Fruit fly (Drosophila melanogaster) whole organism, embryonic: ENCODE data around the gene CG17163.

Experiments
- B-H1 ChIP-seq: fragments of 200-800 bp; sonication (Bioruptor generic); IDR thresholded peaks from 3 replicates; pipeline ENCODE4 v1.3.6; 2022; ENCODE audit warnings: missing biosample characterization, missing genetic modification characterization
- CG11456 ChIP-seq: fragments of 200-800 bp; sonication (Bioruptor generic); IDR thresholded peaks from 3 replicates; pipeline ENCODE4 v1.3.6; 2022; ENCODE audit warnings: missing biosample characterization, missing genetic modification characterization
- CG11504 ChIP-seq: fragments of 200-800 bp; sonication (Bioruptor generic); optimal IDR thresholded peaks from 3 replicates; lab custom pipeline; 2019; ENCODE audit warnings: missing biosample characterization, mild to moderate bottlenecking, missing genetic modification characterization, moderate library complexity
- CG11695 ChIP-seq: fragments of 200-800 bp; sonication (Bioruptor generic); IDR thresholded peaks from 3 replicates; pipeline ENCODE4 v1.3.6; 2022; ENCODE audit warnings: missing biosample characterization, missing genetic modification characterization
- CG11723 ChIP-seq: fragments of 200-800 bp; sonication (Bioruptor generic); optimal IDR thresholded peaks from 2 replicates; lab custom pipeline; 2017; ENCODE audit warnings: missing biosample characterization, mild to moderate bottlenecking, missing genetic modification characterization
- CG12942 ChIP-seq: fragments of 200-800 bp; sonication (Bioruptor generic); optimal IDR thresholded peaks from 3 replicates; lab custom pipeline; 2016; ENCODE audit warnings: missing biosample characterization, missing genetic modification characterization
- CG14667 ChIP-seq: fragments of 200-800 bp; sonication (Bioruptor generic); IDR thresholded peaks from 2 replicates; pipeline ENCODE4 v1.3.6; 2022; ENCODE audit warnings: missing biosample characterization, missing genetic modification characterization
- CG1529 ChIP-seq: fragments of 200-800 bp; sonication (Bioruptor generic); optimal IDR thresholded peaks from 3 replicates; lab custom pipeline; 2018; ENCODE audit warnings: missing biosample characterization, missing genetic modification characterization
- CG17361 ChIP-seq: fragments of 200-800 bp; sonication (Bioruptor generic); IDR thresholded peaks from 3 replicates; pipeline ENCODE4 v1.3.6; 2022; ENCODE audit warnings: missing biosample characterization, missing genetic modification characterization
- CG17385 ChIP-seq: fragments of 200-800 bp; sonication (Bioruptor generic); optimal IDR thresholded peaks from 3 replicates; lab custom pipeline; 2018; ENCODE audit warnings: missing biosample characterization, mild to moderate bottlenecking, missing genetic modification characterization
- CG18764 ChIP-seq: fragments of 200-800 bp; sonication (Bioruptor generic); optimal IDR thresholded peaks from 3 replicates; lab custom pipeline; 2016; ENCODE audit warnings: missing biosample characterization, missing genetic modification characterization
- CG2712 ChIP-seq: fragments of 200-800 bp; optimal IDR thresholded peaks from 3 replicates; lab custom pipeline; 2019; ENCODE audit warnings: missing biosample characterization, mild to moderate bottlenecking, missing genetic modification characterization, moderate library complexity
- CG2889 ChIP-seq: fragments of 200-800 bp; sonication (Bioruptor generic); IDR thresholded peaks from 3 replicates; pipeline ENCODE4 v1.3.6; 2022; ENCODE audit warnings: missing biosample characterization, missing genetic modification characterization
- CG34422 ChIP-seq: fragments of 200-800 bp; sonication (Bioruptor generic); IDR thresholded peaks from 3 replicates; pipeline ENCODE4 v1.3.6; 2022; ENCODE audit warnings: missing biosample characterization, missing genetic modification characterization
- CG4328 ChIP-seq: fragments of 200-800 bp; sonication (Bioruptor generic); optimal IDR thresholded peaks from 3 replicates; lab custom pipeline; 2017; ENCODE audit warnings: missing biosample characterization, missing genetic modification reagents, missing genetic modification characterization
- CG4424 ChIP-seq: fragments of 200-800 bp; sonication (Bioruptor generic); optimal IDR thresholded peaks from 3 replicates; lab custom pipeline; 2016; ENCODE audit warnings: missing biosample characterization, missing genetic modification characterization
- CG6689 ChIP-seq: fragments of 200-800 bp; sonication (Bioruptor generic); IDR thresholded peaks from 2 replicates; pipeline ENCODE4 v1.3.6; 2022; ENCODE audit warnings: missing biosample characterization, missing genetic modification characterization
- CG7372 ChIP-seq: fragments of 200-800 bp; sonication (Bioruptor generic); IDR thresholded peaks from 2 replicates; pipeline ENCODE4 v1.3.6; 2022; ENCODE audit warnings: missing biosample characterization, missing genetic modification characterization
- CG9609 ChIP-seq: fragments of 200-800 bp; sonication (Bioruptor generic); optimal IDR thresholded peaks from 3 replicates; lab custom pipeline; 2016; ENCODE audit warnings: missing biosample characterization, missing genetic modification characterization
- D ChIP-seq, 2 experiments: fragments of 200-800 bp in 1 of 2; fragments of >200 bp in 1 of 2; sonication (Bioruptor generic) in 1 of 2; optimal IDR thresholded peaks; 2 replicates in 1 of 2; 3 replicates in 1 of 2; lab custom pipeline; 2017; ENCODE audit warnings: mild to moderate bottlenecking in 1 of 2, missing biosample characterization in 1 of 2, missing genetic modification characterization in 1 of 2, missing genetic modification reagents in 1 of 2
- Eip74EF ChIP-seq, 2 experiments: fragments of 200-800 bp in 1 of 2; fragments of >200 bp in 1 of 2; sonication (Bioruptor generic) in 1 of 2; optimal IDR thresholded peaks; 2 replicates each; lab custom pipeline; 2017 to 2019; ENCODE audit warnings: missing biosample characterization in 2 of 2, missing genetic modification characterization in 2 of 2, mild to moderate bottlenecking in 1 of 2, moderate library complexity in 1 of 2
- HLH54F ChIP-seq: fragments of 200-800 bp; sonication (Bioruptor generic); optimal IDR thresholded peaks from 3 replicates; lab custom pipeline; 2016; ENCODE audit warnings: missing biosample characterization, missing genetic modification characterization
- Hand ChIP-seq: fragments of 200-800 bp; sonication (Bioruptor generic); optimal IDR thresholded peaks from 2 replicates; lab custom pipeline; 2017; ENCODE audit warnings: mild to moderate bottlenecking, missing biosample characterization, missing genetic modification reagents, missing genetic modification characterization
- HmgZ ChIP-seq: fragments of 200-800 bp; sonication (Bioruptor generic); optimal IDR thresholded peaks from 2 replicates; lab custom pipeline; 2018; ENCODE audit warnings: missing biosample characterization, mild to moderate bottlenecking, missing genetic modification characterization
- Hr3 ChIP-seq: fragments of 200-800 bp; sonication (Bioruptor generic); optimal IDR thresholded peaks from 3 replicates; lab custom pipeline; 2016; ENCODE audit warnings: missing biosample characterization, missing genetic modification characterization
- Hr51 ChIP-seq, 2 experiments: fragments of 200-800 bp; sonication (Bioruptor generic); optimal IDR thresholded peaks; 2 replicates in 1 of 2; 3 replicates in 1 of 2; lab custom pipeline; 2016 to 2018; ENCODE audit warnings: missing biosample characterization in 2 of 2, missing genetic modification characterization in 2 of 2, mild to moderate bottlenecking in 1 of 2, moderate library complexity in 1 of 2
- MBD-R2 ChIP-seq: fragments of 200-800 bp; sonication (Bioruptor generic); IDR thresholded peaks from 2 replicates; pipeline ENCODE4 v1.3.6; 2022; ENCODE audit warnings: missing biosample characterization, missing genetic modification characterization
- Med ChIP-seq: fragments of 200-800 bp; sonication (Bioruptor generic); peaks from one replicate; lab custom pipeline; 2016; ENCODE audit warnings: missing biosample characterization, missing genetic modification characterization, mild to moderate bottlenecking, inconsistent platforms, moderate library complexity
- Nf-YA ChIP-seq: fragments of 200-800 bp; sonication (Bioruptor generic); IDR thresholded peaks from 2 replicates; pipeline ENCODE4 v1.3.6; 2022; ENCODE audit warnings: missing biosample characterization, missing genetic modification characterization
- Side ChIP-seq: fragments of 200-800 bp; sonication (Bioruptor generic); optimal IDR thresholded peaks from 2 replicates; lab custom pipeline; 2016; ENCODE audit warnings: missing biosample characterization, missing genetic modification characterization
- Sox100B ChIP-seq: fragments of 200-800 bp; sonication (Bioruptor generic); optimal IDR thresholded peaks from 3 replicates; lab custom pipeline; 2018; ENCODE audit warnings: missing biosample characterization, mild to moderate bottlenecking, missing genetic modification characterization
- az2 ChIP-seq: fragments of 200-800 bp; sonication (Bioruptor generic); optimal IDR thresholded peaks from 3 replicates; lab custom pipeline; 2016; ENCODE audit warnings: missing biosample characterization, missing genetic modification characterization
- bowl ChIP-seq: fragments of 200-800 bp; sonication (Bioruptor generic); IDR thresholded peaks from 2 replicates; pipeline ENCODE4 v1.3.6; 2022; ENCODE audit warnings: missing biosample characterization, missing genetic modification characterization
- chif ChIP-seq, 2 experiments: fragments of 200-800 bp; sonication (Bioruptor generic); optimal IDR thresholded peaks; 3 replicates each; lab custom pipeline; 2016; ENCODE audit warnings: missing biosample characterization in 2 of 2, missing genetic modification characterization in 2 of 2
- crol ChIP-seq: fragments of 200-800 bp; sonication (Bioruptor generic); IDR thresholded peaks from 2 replicates; pipeline ENCODE4 v1.3.6; 2022; ENCODE audit warnings: missing biosample characterization, missing genetic modification characterization
- danr ChIP-seq: fragments of 200-800 bp; sonication (Bioruptor generic); IDR thresholded peaks from 2 replicates; pipeline ENCODE4 v1.3.6; 2022; ENCODE audit warnings: missing biosample characterization, missing genetic modification characterization
- ewg ChIP-seq: fragments of 200-800 bp; sonication (Bioruptor generic); optimal IDR thresholded peaks from 3 replicates; lab custom pipeline; 2017; ENCODE audit warnings: mild to moderate bottlenecking, missing biosample characterization, missing genetic modification reagents, missing genetic modification characterization
- gcm2 ChIP-seq: fragments of 200-800 bp; sonication (Bioruptor generic); optimal IDR thresholded peaks from 2 replicates; lab custom pipeline; 2016; ENCODE audit warnings: missing biosample characterization, missing genetic modification characterization
- grau ChIP-seq: fragments of 200-800 bp; optimal IDR thresholded peaks from 3 replicates; lab custom pipeline; 2019; ENCODE audit warnings: missing biosample characterization, mild to moderate bottlenecking, missing genetic modification characterization, moderate library complexity
- inv ChIP-seq: fragments of 200-800 bp; sonication (Bioruptor generic); IDR thresholded peaks from 2 replicates; pipeline ENCODE4 v1.3.6; 2022; ENCODE audit warnings: missing biosample characterization, missing genetic modification characterization; ENCODE audit not compliant: partially characterized antibody
- kay ChIP-seq: fragments of 200-800 bp; sonication (Bioruptor generic); optimal IDR thresholded peaks from 2 replicates; lab custom pipeline; 2016; ENCODE audit warnings: missing biosample characterization, missing genetic modification characterization
- knrl ChIP-seq: fragments of 200-800 bp; sonication (Bioruptor generic); IDR thresholded peaks from 3 replicates; pipeline ENCODE4 v1.3.6; 2022; ENCODE audit warnings: missing biosample characterization, missing genetic modification characterization; ENCODE audit not compliant: partially characterized antibody
- lov ChIP-seq, 2 experiments: fragments of 200-800 bp in 1 of 2; fragments of >200 bp in 1 of 2; sonication (Bioruptor generic) in 1 of 2; IDR thresholded peaks in 1 of 2; optimal IDR thresholded peaks in 1 of 2; 2 replicates in 1 of 2; 3 replicates in 1 of 2; pipeline versions ENCODE4 v1.3.6 to Lab custom; 2017 to 2022; ENCODE audit warnings: missing biosample characterization in 1 of 2, missing genetic modification characterization in 1 of 2
- maf-S ChIP-seq: fragments of 200-800 bp; sonication (Bioruptor generic); optimal IDR thresholded peaks from 2 replicates; lab custom pipeline; 2016; ENCODE audit warnings: missing biosample characterization, missing genetic modification characterization
- nmo ChIP-seq: fragments of 200-800 bp; sonication (Bioruptor generic); optimal IDR thresholded peaks from 2 replicates; lab custom pipeline; 2018; ENCODE audit warnings: missing biosample characterization, mild to moderate bottlenecking, missing genetic modification characterization, moderate library complexity
- pan ChIP-seq, 4 experiments: fragments of >200 bp in 3 of 4; fragments of 200-800 bp in 1 of 4; sonication (Bioruptor generic) in 1 of 4; optimal IDR thresholded peaks in 3 of 4; IDR thresholded peaks in 1 of 4; 2 replicates each; pipeline versions ENCODE4 v1.3.6 to Lab custom; 2017 to 2022; ENCODE audit warnings: missing biosample characterization in 2 of 4, missing genetic modification characterization in 2 of 4, mixed read lengths in 1 of 4
- pzg ChIP-seq: fragments of 200-800 bp; sonication (Bioruptor generic); optimal IDR thresholded peaks from 3 replicates; lab custom pipeline; 2018; ENCODE audit warnings: missing biosample characterization, mild to moderate bottlenecking, missing genetic modification characterization, moderate library complexity
- repo ChIP-seq: fragments of 200-800 bp; sonication (Bioruptor generic); optimal IDR thresholded peaks from 2 replicates; lab custom pipeline; 2016; ENCODE audit warnings: missing biosample characterization, missing genetic modification characterization
- shn ChIP-seq: fragments of 200-800 bp; sonication (Bioruptor generic); optimal IDR thresholded peaks from 3 replicates; lab custom pipeline; 2016; ENCODE audit warnings: missing biosample characterization, missing genetic modification characterization
- unpg ChIP-seq: fragments of 200-800 bp; sonication (Bioruptor generic); optimal IDR thresholded peaks from 3 replicates; lab custom pipeline; 2018; ENCODE audit warnings: missing biosample characterization, mild to moderate bottlenecking, missing genetic modification characterization, moderate library complexity

CG17163 gene

DNA sequence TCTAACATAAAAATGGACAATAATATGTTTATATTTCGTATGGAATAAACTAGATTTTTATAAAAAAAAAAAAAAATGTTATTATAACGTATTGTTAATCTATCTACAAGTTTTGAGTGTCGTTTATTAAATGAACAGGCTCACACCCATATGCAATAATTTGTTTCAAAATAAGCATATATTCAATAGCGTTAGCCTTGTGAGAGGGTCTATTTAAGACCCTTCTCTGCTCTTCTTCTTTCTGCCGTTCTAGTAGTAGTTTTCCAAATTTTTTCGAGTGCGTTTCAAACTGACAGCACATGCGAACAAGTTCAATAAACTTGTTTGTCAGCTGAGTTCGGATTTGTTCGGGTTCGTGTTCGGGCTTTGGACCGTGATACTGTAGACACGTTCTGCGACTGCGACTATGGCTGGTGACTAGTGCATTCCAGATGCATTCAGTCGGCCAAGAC is 11.2 kb downstream of the CG17163 start:
- TF ChIP-seq crol, result no peak
- peak; percentile 52 for TF ChIP-seq CG11504 (tag; lab: Kevin White, UChicago)
- no peak for TF ChIP-seq gcm2
- TF ChIP-seq kay, result no peak
- TF ChIP-seq CG1529 (GFP tag; lab: Kevin White, UChicago), result no peak
- peak; percentile 25 for TF ChIP-seq Hr3 (GFP tag; lab: Kevin White, UChicago)
- no peak for TF ChIP-seq Nf-YA (GFP tag; lab: Robert Waterston, UW)
- no peak for TF ChIP-seq CG18764
- TF ChIP-seq CG2712 (tag; lab: Kevin White, UChicago), result peak; percentile 8
- TF ChIP-seq Eip74EF (GFP tag; optimal IDR thresholded peaks at IDR 0.05; lab: Kevin White, UChicago), result peak in 1 of 2 experiments; percentile 18
- peak; percentile 49 for TF ChIP-seq Sox100B (GFP tag; lab: Kevin White, UChicago)
- TF ChIP-seq CG12942 (GFP tag; lab: Kevin White, UChicago), result no peak
- no peak for TF ChIP-seq CG2889 (GFP tag; lab: Robert Waterston, UW)
- no peak for TF ChIP-seq CG4328 (GFP tag; lab: Kevin White, UChicago)
- no peak for TF ChIP-seq lov (optimal IDR thresholded peaks at IDR 0.05; lab: Kevin White, UChicago)
- TF ChIP-seq lov (GFP tag; IDR thresholded peaks at IDR 0.05; lab: Robert Waterston, UW), result no peak
- peak; percentile 45 for TF ChIP-seq CG17385 (GFP tag; lab: Kevin White, UChicago)
- TF ChIP-seq HLH54F (GFP tag; lab: Kevin White, UChicago), result no peak
- peak; percentile 16 for TF ChIP-seq CG4424 (GFP tag; lab: Kevin White, UChicago)
- TF ChIP-seq unpg (GFP tag; lab: Kevin White, UChicago), result no peak
- TF ChIP-seq CG11723, result no peak
- no peak for TF ChIP-seq CG34422 (GFP tag; lab: Robert Waterston, UW)
- no peak for TF ChIP-seq inv (GFP tag; lab: Robert Waterston, UW)
- no peak for TF ChIP-seq pan (optimal IDR thresholded peaks at IDR 0.05; lab: Kevin White, UChicago)
- no peak for TF ChIP-seq pan (GFP tag; optimal IDR thresholded peaks at IDR 0.05 in 1 of 2, IDR thresholded peaks at IDR 0.05 in 1 of 2)
- TF ChIP-seq maf-S, result no peak
- no peak for TF ChIP-seq az2
- no peak for TF ChIP-seq CG11456 (GFP tag; lab: Robert Waterston, UW)
- TF ChIP-seq grau (tag; lab: Kevin White, UChicago), result peak; percentile 18
- no peak for TF ChIP-seq HmgZ
- 0 out of 2 replicates have a peak, but pooled peaks have one; percentile 16 for TF ChIP-seq danr (GFP tag; lab: Robert Waterston, UW)
- TF ChIP-seq Side (GFP tag; lab: Kevin White, UChicago), result no peak
- no peak for TF ChIP-seq CG7372 (GFP tag; lab: Robert Waterston, UW)
- TF ChIP-seq knrl (GFP tag; lab: Robert Waterston, UW), result no peak
- no peak for TF ChIP-seq CG6689 (GFP tag; lab: Robert Waterston, UW)
- no peak for TF ChIP-seq CG14667 (GFP tag; lab: Robert Waterston, UW)
- TF ChIP-seq CG9609 (GFP tag; lab: Kevin White, UChicago), result no peak
- no peak for TF ChIP-seq B-H1 (GFP tag; lab: Robert Waterston, UW)
- TF ChIP-seq CG17361 (GFP tag; lab: Robert Waterston, UW), result peak; percentile 54; the same call in 2 of the 3 replicates
- TF ChIP-seq Med (GFP tag; lab: Kevin White, UChicago), result no peak
- no peak for TF ChIP-seq ewg
- no peak for TF ChIP-seq Hand (GFP tag; lab: Kevin White, UChicago)
- no peak for TF ChIP-seq shn (GFP tag; lab: Kevin White, UChicago)
- no peak for TF ChIP-seq D (optimal IDR thresholded peaks at IDR 0.05; lab: Kevin White, UChicago)
- TF ChIP-seq D (GFP tag; optimal IDR thresholded peaks at IDR 0.05; lab: Kevin White, UChicago), result peak; percentile 2
- peak; percentile 41 for TF ChIP-seq nmo (GFP tag; lab: Kevin White, UChicago)
- no peak for TF ChIP-seq repo
- TF ChIP-seq MBD-R2 (GFP tag; lab: Robert Waterston, UW), result no peak
- no peak for TF ChIP-seq CG11695 (GFP tag; lab: Robert Waterston, UW)
- TF ChIP-seq bowl, result no peak
- peak in 1 of 2 experiments; percentile 41 for TF ChIP-seq Hr51 (GFP tag; optimal IDR thresholded peaks at IDR 0.05; lab: Kevin White, UChicago)
- TF ChIP-seq chif (GFP tag; optimal IDR thresholded peaks at IDR 0.05; lab: Kevin White, UChicago), result no peak
- no peak for TF ChIP-seq pzg (GFP tag; lab: Kevin White, UChicago)
